Fruit fly (Drosophila melanogaster) whole organism, embryonic: ENCODE measurements around the gene CG2691.

ENCODE experiments used
- Ada2b ChIP-seq: fragments of 200-800 bp; sonication (Bioruptor generic); IDR thresholded peaks from 2 replicates; pipeline ENCODE4 v1.3.6; 2022; ENCODE audit warnings: missing biosample characterization, missing genetic modification characterization
- Bgb ChIP-seq: fragments of 200-800 bp; sonication (Bioruptor generic); IDR thresholded peaks from 2 replicates; pipeline ENCODE4 v1.3.6; 2022; ENCODE audit warnings: missing biosample characterization, missing genetic modification characterization; ENCODE audit not compliant: partially characterized antibody
- BtbVII ChIP-seq: fragments of 200-800 bp; sonication (Bioruptor generic); optimal IDR thresholded peaks from 3 replicates; lab custom pipeline; 2017; ENCODE audit warnings: missing biosample characterization, mild to moderate bottlenecking, missing genetic modification characterization
- CG11085 ChIP-seq: fragments of 200-800 bp; sonication (Bioruptor generic); IDR thresholded peaks from 2 replicates; pipeline ENCODE4 v1.3.6; 2022; ENCODE audit warnings: missing biosample characterization, missing genetic modification characterization
- CG11398 ChIP-seq: fragments of 200-800 bp; sonication (Bioruptor generic); optimal IDR thresholded peaks from 2 replicates; lab custom pipeline; 2016; ENCODE audit warnings: missing biosample characterization, missing genetic modification characterization
- CG11723 ChIP-seq: fragments of 200-800 bp; sonication (Bioruptor generic); optimal IDR thresholded peaks from 2 replicates; lab custom pipeline; 2017; ENCODE audit warnings: missing biosample characterization, mild to moderate bottlenecking, missing genetic modification characterization
- CG12942 ChIP-seq: fragments of 200-800 bp; sonication (Bioruptor generic); optimal IDR thresholded peaks from 3 replicates; lab custom pipeline; 2016; ENCODE audit warnings: missing biosample characterization, missing genetic modification characterization
- CG14014 ChIP-seq: fragments of 200-800 bp; sonication (Bioruptor generic); IDR thresholded peaks from 2 replicates; pipeline ENCODE4 v1.3.6; 2022; ENCODE audit warnings: missing biosample characterization, missing genetic modification characterization
- CG14965 ChIP-seq: fragments of 200-800 bp; sonication (Bioruptor generic); optimal IDR thresholded peaks from 2 replicates; lab custom pipeline; 2016; ENCODE audit warnings: missing biosample characterization, missing genetic modification characterization, borderline replicate concordance
- CG15073 ChIP-seq: fragments of 200-800 bp; sonication (Bioruptor generic); optimal IDR thresholded peaks from 2 replicates; lab custom pipeline; 2016; ENCODE audit warnings: missing biosample characterization, missing genetic modification characterization
- CG1529 ChIP-seq: fragments of 200-800 bp; sonication (Bioruptor generic); optimal IDR thresholded peaks from 3 replicates; lab custom pipeline; 2018; ENCODE audit warnings: missing biosample characterization, missing genetic modification characterization
- CG16813 ChIP-seq: fragments of 200-800 bp; sonication (Bioruptor generic); IDR thresholded peaks from 3 replicates; pipeline ENCODE4 v1.3.6; 2022; ENCODE audit warnings: missing biosample characterization, missing genetic modification characterization; ENCODE audit not compliant: partially characterized antibody
- CG17359 ChIP-seq: fragments of 200-800 bp; sonication (Bioruptor generic); optimal IDR thresholded peaks from 3 replicates; lab custom pipeline; 2018; ENCODE audit warnings: missing biosample characterization, mild to moderate bottlenecking, missing genetic modification characterization, moderate library complexity
- CG17361 ChIP-seq: fragments of 200-800 bp; sonication (Bioruptor generic); IDR thresholded peaks from 3 replicates; pipeline ENCODE4 v1.3.6; 2022; ENCODE audit warnings: missing biosample characterization, missing genetic modification characterization
- CG17802 ChIP-seq: fragments of 200-800 bp; sonication (Bioruptor generic); optimal IDR thresholded peaks from 2 replicates; lab custom pipeline; 2018; ENCODE audit warnings: missing biosample characterization, mild to moderate bottlenecking, missing genetic modification characterization, moderate library complexity
- CG18764 ChIP-seq: fragments of 200-800 bp; sonication (Bioruptor generic); optimal IDR thresholded peaks from 3 replicates; lab custom pipeline; 2016; ENCODE audit warnings: missing biosample characterization, missing genetic modification characterization
- CG2129 ChIP-seq: fragments of 200-800 bp; sonication (Bioruptor generic); IDR thresholded peaks from 2 replicates; pipeline ENCODE4 v1.3.6; 2022; ENCODE audit warnings: missing biosample characterization, missing genetic modification characterization; ENCODE audit not compliant: partially characterized antibody
- CG31224 ChIP-seq: fragments of 200-800 bp; sonication (Bioruptor generic); IDR thresholded peaks from 2 replicates; pipeline ENCODE4 v1.3.6; 2022; ENCODE audit warnings: missing biosample characterization, missing genetic modification characterization
- CG4282 ChIP-seq: fragments of 200-800 bp; sonication (Bioruptor generic); optimal IDR thresholded peaks from 2 replicates; lab custom pipeline; 2016; ENCODE audit warnings: missing biosample characterization, missing genetic modification characterization
- CG4360 ChIP-seq: fragments of 200-800 bp; sonication (Bioruptor generic); IDR thresholded peaks from 2 replicates; pipeline ENCODE4 v1.3.6; 2022; ENCODE audit warnings: missing biosample characterization, missing genetic modification characterization
- CG4404 ChIP-seq: fragments of 200-800 bp; sonication (Bioruptor generic); IDR thresholded peaks from 2 replicates; pipeline ENCODE4 v1.3.6; 2022; ENCODE audit warnings: missing biosample characterization, missing genetic modification characterization
- CG4424 ChIP-seq: fragments of 200-800 bp; sonication (Bioruptor generic); optimal IDR thresholded peaks from 3 replicates; lab custom pipeline; 2016; ENCODE audit warnings: missing biosample characterization, missing genetic modification characterization
- CG4854 ChIP-seq: fragments of 200-800 bp; sonication (Bioruptor generic); optimal IDR thresholded peaks from 2 replicates; lab custom pipeline; 2016; ENCODE audit warnings: missing biosample characterization, missing genetic modification characterization, inconsistent platforms
- CG6272 ChIP-seq: fragments of 200-800 bp; sonication (Bioruptor generic); IDR thresholded peaks from 2 replicates; pipeline ENCODE4 v1.3.6; 2022; ENCODE audit warnings: missing biosample characterization, missing genetic modification characterization
- CG6654 ChIP-seq: fragments of 200-800 bp; sonication (Bioruptor generic); optimal IDR thresholded peaks from 2 replicates; lab custom pipeline; 2017; ENCODE audit warnings: missing biosample characterization, mild to moderate bottlenecking, missing genetic modification characterization
- CG6683 ChIP-seq: fragments of 200-800 bp; sonication (Bioruptor generic); optimal IDR thresholded peaks from 2 replicates; lab custom pipeline; 2017; ENCODE audit warnings: missing biosample characterization, mild to moderate bottlenecking, missing genetic modification characterization, missing genetic modification reagents
- CG6791 ChIP-seq: fragments of 200-800 bp; sonication (Bioruptor generic); IDR thresholded peaks from 3 replicates; pipeline ENCODE4 v1.3.6; 2022; ENCODE audit warnings: missing biosample characterization, missing genetic modification characterization; ENCODE audit not compliant: partially characterized antibody
- CG7556 ChIP-seq: fragments of 200-800 bp; sonication (Bioruptor generic); optimal IDR thresholded peaks from 2 replicates; lab custom pipeline; 2017; ENCODE audit warnings: missing biosample characterization, mild to moderate bottlenecking, missing genetic modification characterization
- CG7963 ChIP-seq: fragments of 200-800 bp; sonication (Bioruptor generic); IDR thresholded peaks from 3 replicates; pipeline ENCODE4 v1.3.6; 2022; ENCODE audit warnings: missing biosample characterization, missing genetic modification characterization; ENCODE audit not compliant: partially characterized antibody
- Hmx ChIP-seq: fragments of 200-800 bp; sonication (Bioruptor generic); optimal IDR thresholded peaks from 2 replicates; lab custom pipeline; 2016; ENCODE audit warnings: missing biosample characterization, missing genetic modification characterization
- Mrtf ChIP-seq: fragments of 200-800 bp; sonication (Bioruptor generic); IDR thresholded peaks from 3 replicates; pipeline ENCODE4 v1.3.6; 2022; ENCODE audit warnings: missing biosample characterization, missing genetic modification characterization
- NK7.1 ChIP-seq: fragments of 200-800 bp; sonication (Bioruptor generic); optimal IDR thresholded peaks from 3 replicates; lab custom pipeline; 2016; ENCODE audit warnings: missing biosample characterization, missing genetic modification characterization
- Pdp1 ChIP-seq, 2 experiments: fragments of 200-800 bp; sonication (Bioruptor generic); optimal IDR thresholded peaks; 3 replicates each; lab custom pipeline; 2016; ENCODE audit warnings: missing biosample characterization in 2 of 2, missing genetic modification characterization in 2 of 2, mild to moderate bottlenecking in 1 of 2, moderate library complexity in 1 of 2
- Six4 ChIP-seq: fragments of 200-800 bp; sonication (Bioruptor generic); optimal IDR thresholded peaks from 2 replicates; lab custom pipeline; 2016; ENCODE audit warnings: missing biosample characterization, missing genetic modification characterization
- Xrp1 ChIP-seq: fragments of 200-800 bp; sonication (Bioruptor generic); IDR thresholded peaks from 2 replicates; pipeline ENCODE4 v1.3.6; 2022; ENCODE audit warnings: missing biosample characterization, missing genetic modification characterization
- btn ChIP-seq: fragments of 200-800 bp; sonication (Bioruptor generic); optimal IDR thresholded peaks from 2 replicates; lab custom pipeline; 2016; ENCODE audit warnings: missing biosample characterization, missing genetic modification characterization
- chm ChIP-seq: fragments of 200-800 bp; sonication (Bioruptor generic); IDR thresholded peaks from 2 replicates; pipeline ENCODE4 v1.3.6; 2022; ENCODE audit warnings: missing biosample characterization, missing genetic modification characterization
- danr ChIP-seq: fragments of 200-800 bp; sonication (Bioruptor generic); IDR thresholded peaks from 2 replicates; pipeline ENCODE4 v1.3.6; 2022; ENCODE audit warnings: missing biosample characterization, missing genetic modification characterization
- eyg ChIP-seq: fragments of 200-800 bp; sonication (Bioruptor generic); optimal IDR thresholded peaks from 3 replicates; lab custom pipeline; 2016; ENCODE audit warnings: missing biosample characterization, missing genetic modification characterization
- fu2 ChIP-seq: fragments of 200-800 bp; sonication (Bioruptor generic); optimal IDR thresholded peaks from 2 replicates; lab custom pipeline; 2016; ENCODE audit warnings: missing biosample characterization, missing genetic modification characterization
- gce ChIP-seq: fragments of 200-800 bp; sonication (Bioruptor generic); IDR thresholded peaks from 3 replicates; pipeline ENCODE4 v1.3.6; 2022; ENCODE audit warnings: missing biosample characterization, missing genetic modification characterization
- grn ChIP-seq: fragments of 200-800 bp; sonication (Bioruptor generic); optimal IDR thresholded peaks from 3 replicates; lab custom pipeline; 2017; ENCODE audit warnings: missing biosample characterization, missing genetic modification characterization
- gsb ChIP-seq: fragments of 200-800 bp; sonication (Bioruptor generic); IDR thresholded peaks from 2 replicates; pipeline ENCODE4 v1.3.6; 2022; ENCODE audit warnings: missing biosample characterization, missing genetic modification characterization
- ham ChIP-seq: fragments of 200-800 bp; sonication (Bioruptor generic); IDR thresholded peaks from 2 replicates; pipeline ENCODE4 v1.3.6; 2022; ENCODE audit warnings: missing biosample characterization, missing genetic modification characterization
- hbn ChIP-seq: fragments of 200-800 bp; sonication (Bioruptor generic); IDR thresholded peaks from 2 replicates; pipeline ENCODE4 v1.3.6; 2022; ENCODE audit warnings: missing biosample characterization, missing genetic modification characterization; ENCODE audit not compliant: partially characterized antibody
- insv ChIP-seq, 2 experiments: fragments of 200-800 bp; sonication (Bioruptor generic); optimal IDR thresholded peaks; 3 replicates each; lab custom pipeline; 2016 to 2018; ENCODE audit warnings: missing biosample characterization in 2 of 2, missing genetic modification characterization in 2 of 2
- pan ChIP-seq, 4 experiments: fragments of >200 bp in 3 of 4; fragments of 200-800 bp in 1 of 4; sonication (Bioruptor generic) in 1 of 4; optimal IDR thresholded peaks in 3 of 4; IDR thresholded peaks in 1 of 4; 2 replicates each; pipeline versions ENCODE4 v1.3.6 to Lab custom; 2017 to 2022; ENCODE audit warnings: missing biosample characterization in 2 of 4, missing genetic modification characterization in 2 of 4, mixed read lengths in 1 of 4
- peb ChIP-seq: fragments of 200-800 bp; sonication (Bioruptor generic); IDR thresholded peaks from 2 replicates; pipeline ENCODE4 v1.3.6; 2022; ENCODE audit warnings: missing biosample characterization, missing genetic modification characterization
- psq ChIP-seq: fragments of 200-800 bp; sonication (Bioruptor generic); optimal IDR thresholded peaks from 2 replicates; lab custom pipeline; 2017; ENCODE audit warnings: missing biosample characterization, missing genetic modification characterization
- ssp ChIP-seq: fragments of 200-800 bp; sonication (Bioruptor generic); IDR thresholded peaks from 2 replicates; pipeline ENCODE4 v1.3.6; 2022; ENCODE audit warnings: missing biosample characterization, missing genetic modification characterization
- zen ChIP-seq: fragments of 200-800 bp; sonication (Bioruptor generic); optimal IDR thresholded peaks from 3 replicates; lab custom pipeline; 2018; ENCODE audit warnings: missing biosample characterization, mild to moderate bottlenecking, missing genetic modification characterization, moderate library complexity

Gene CG2691

DNA sequence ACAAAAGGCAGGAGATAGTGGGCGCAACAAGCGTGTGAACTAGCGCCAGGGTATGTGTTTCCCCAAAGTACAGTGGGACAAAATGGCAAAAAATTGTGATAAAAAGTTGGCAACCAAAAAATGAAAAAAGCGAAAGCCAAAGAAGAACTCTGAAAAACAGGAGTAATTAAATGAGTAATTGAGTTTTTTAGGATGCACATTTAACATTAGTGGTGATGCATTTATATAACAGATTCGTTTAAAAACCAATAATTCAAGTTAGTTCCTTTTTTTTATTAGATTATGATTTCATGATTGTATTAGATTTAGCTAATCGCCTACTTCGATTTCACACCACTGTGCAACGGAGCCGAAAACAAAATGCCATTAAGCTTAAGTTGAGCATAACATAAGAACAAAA lies 51.8 kb downstream of the CG2691 start (continued):
- TF ChIP-seq hbn (GFP tag; lab: Robert Waterston, UW) (no peak), gce (GFP tag; lab: Robert Waterston, UW) (no peak), CG15073 (GFP tag; lab: Kevin White, UChicago) (no peak), CG17359 (peak; percentile 47), Six4 (GFP tag; lab: Kevin White, UChicago) (peak; percentile 34), CG1529 (GFP tag; lab: Kevin White, UChicago) (peak; percentile 43), ssp (GFP tag; lab: Robert Waterston, UW) (peak; percentile 36; the same call in 1 of the 2 replicates), CG2129 (GFP tag; lab: Robert Waterston, UW) (no peak), CG14014 (GFP tag; lab: Robert Waterston, UW) (0 out of 2 replicates have a peak, but pooled peaks have one; percentile 27), CG31224 (GFP tag; lab: Robert Waterston, UW) (0 out of 2 replicates have a peak, but pooled peaks have one; percentile 15), CG6272 (GFP tag; lab: Robert Waterston, UW) (no peak), peb (no peak), Ada2b (GFP tag; lab: Robert Waterston, UW) (peak; percentile 47), chm (GFP tag; lab: Robert Waterston, UW) (no peak), CG17802 (tag; lab: Kevin White, UChicago) (no peak), CG18764 (GFP tag; lab: Kevin White, UChicago) (no peak), eyg (GFP tag; lab: Kevin White, UChicago) (no peak), grn (GFP tag; lab: Kevin White, UChicago) (no peak), CG4424 (GFP tag; lab: Kevin White, UChicago) (peak; percentile 59), CG6683 (no peak), CG11085 (GFP tag; lab: Robert Waterston, UW) (no peak), danr (GFP tag; lab: Robert Waterston, UW) (no peak), BtbVII (GFP tag; lab: Kevin White, UChicago) (peak; percentile 29), fu2 (GFP tag; lab: Kevin White, UChicago) (peak; percentile 13), CG4360 (GFP tag; lab: Robert Waterston, UW) (no peak), CG14965 (GFP tag; lab: Kevin White, UChicago) (no peak), CG6791 (GFP tag; lab: Robert Waterston, UW) (no peak), Pdp1 (GFP tag; optimal IDR thresholded peaks at IDR 0.05; lab: Kevin White, UChicago) (peak; percentile 56 to 62), CG7963 (GFP tag; lab: Robert Waterston, UW) (no peak), CG7556 (GFP tag; lab: Kevin White, UChicago) (peak; percentile 73), Hmx (no peak), CG12942 (GFP tag; lab: Kevin White, UChicago) (peak; percentile 31), CG11398 (GFP tag; lab: Kevin White, UChicago) (no peak), CG6654 (GFP tag; lab: Kevin White, UChicago) (peak; percentile 51), NK7.1 (GFP tag; lab: Kevin White, UChicago) (no peak), CG4404 (GFP tag; lab: Robert Waterston, UW) (no peak), CG16813 (GFP tag; lab: Robert Waterston, UW) (no peak), Mrtf (GFP tag; lab: Robert Waterston, UW) (no peak), pan (optimal IDR thresholded peaks at IDR 0.05; lab: Kevin White, UChicago) (no peak), pan (GFP tag; optimal IDR thresholded peaks at IDR 0.05 in 1 of 2, IDR thresholded peaks at IDR 0.05 in 1 of 2) (peak in 1 of 2 experiments; percentile 6), Bgb (GFP tag; lab: Robert Waterston, UW) (no peak), ham (GFP tag; lab: Robert Waterston, UW) (no peak), insv (GFP tag; optimal IDR thresholded peaks at IDR 0.05; lab: Kevin White, UChicago) (no peak), psq (no peak), btn (no peak), zen (tag; lab: Kevin White, UChicago) (no peak), Xrp1 (peak; percentile 51; the same call in 1 of the 2 replicates), CG4854 (GFP tag; lab: Kevin White, UChicago) (no peak), gsb (GFP tag; lab: Robert Waterston, UW) (no peak), CG11723 (GFP tag; lab: Kevin White, UChicago) (peak; percentile 9), CG4282 (GFP tag; lab: Kevin White, UChicago) (no peak), CG17361 (peak; percentile 78)
